Worm (Caenorhabditis elegans) whole organism, L3 larva: ENCODE results near the gene srx-48.

Experiments used
- jun-1 ChIP-seq: fragments of 150-350 bp; optimal IDR thresholded peaks from 2 replicates; lab custom pipeline; 2014; ENCODE audit warnings: missing biosample characterization, missing genetic modification reagents, missing genetic modification characterization
- lsy-12 ChIP-seq: sonication (generic microtip); optimal IDR thresholded peaks from 2 replicates; lab custom pipeline; 2016; ENCODE audit warnings: mild to moderate bottlenecking, missing genetic modification characterization, missing compliant biosample characterization
- mdl-1 ChIP-seq: fragments of 150-350 bp; optimal IDR thresholded peaks from 2 replicates; lab custom pipeline; 2014; ENCODE audit warnings: missing biosample characterization, missing genetic modification characterization
- ztf-4 ChIP-seq: fragments of 150-350 bp; optimal IDR thresholded peaks from 2 replicates; lab custom pipeline; 2014; ENCODE audit warnings: missing biosample characterization, missing genetic modification characterization

ce11 chrV:15309011-15309410, 5.5 kb upstream of the srx-48 start, which contains the start of gene srz-10:
- TF ChIP-seq lsy-12 (tag; lab: Kevin White, UChicago) (no peak), mdl-1 (no peak), ztf-4 (tag; lab: Kevin White, UChicago) (no peak), jun-1 (tag; lab: Kevin White, UChicago) (no peak)
